Fruit fly (Drosophila melanogaster) whole organism, embryonic: Measurements from ENCODE around the gene Usp30.

ENCODE experiments used
- BEAF-32 ChIP-seq: fragments of 200-800 bp; sonication (Bioruptor generic); optimal IDR thresholded peaks from 3 replicates; lab custom pipeline; 2017; ENCODE audit warnings: missing biosample characterization, missing genetic modification characterization, mild to moderate bottlenecking, moderate library complexity, missing genetic modification reagents
- CG10366 ChIP-seq: fragments of 200-800 bp; sonication (Bioruptor generic); IDR thresholded peaks from 2 replicates; pipeline ENCODE4 v1.3.6; 2022; ENCODE audit warnings: missing biosample characterization, missing genetic modification characterization
- CG11085 ChIP-seq: fragments of 200-800 bp; sonication (Bioruptor generic); IDR thresholded peaks from 2 replicates; pipeline ENCODE4 v1.3.6; 2022; ENCODE audit warnings: missing biosample characterization, missing genetic modification characterization
- CG12236 ChIP-seq: fragments of 200-800 bp; sonication (Bioruptor generic); optimal IDR thresholded peaks from 2 replicates; lab custom pipeline; 2016; ENCODE audit warnings: missing biosample characterization, missing genetic modification characterization
- CG15073 ChIP-seq: fragments of 200-800 bp; sonication (Bioruptor generic); optimal IDR thresholded peaks from 2 replicates; lab custom pipeline; 2016; ENCODE audit warnings: missing biosample characterization, missing genetic modification characterization
- CG15601 ChIP-seq: fragments of 200-800 bp; sonication (Bioruptor generic); optimal IDR thresholded peaks from 3 replicates; lab custom pipeline; 2019; ENCODE audit warnings: missing biosample characterization, mild to moderate bottlenecking, missing genetic modification characterization, moderate library complexity
- CG17361 ChIP-seq: fragments of 200-800 bp; sonication (Bioruptor generic); IDR thresholded peaks from 3 replicates; pipeline ENCODE4 v1.3.6; 2022; ENCODE audit warnings: missing biosample characterization, missing genetic modification characterization
- CG18599 ChIP-seq: fragments of 200-800 bp; sonication (Bioruptor generic); optimal IDR thresholded peaks from 3 replicates; lab custom pipeline; 2017; ENCODE audit warnings: missing biosample characterization, missing genetic modification characterization, mild to moderate bottlenecking, moderate library complexity, missing genetic modification reagents
- CG18764 ChIP-seq: fragments of 200-800 bp; sonication (Bioruptor generic); optimal IDR thresholded peaks from 3 replicates; lab custom pipeline; 2016; ENCODE audit warnings: missing biosample characterization, missing genetic modification characterization
- CG3838 ChIP-seq: fragments of 200-800 bp; sonication (Bioruptor generic); optimal IDR thresholded peaks from 3 replicates; lab custom pipeline; 2016; ENCODE audit warnings: missing biosample characterization, missing genetic modification characterization
- CG4328 ChIP-seq: fragments of 200-800 bp; sonication (Bioruptor generic); optimal IDR thresholded peaks from 3 replicates; lab custom pipeline; 2017; ENCODE audit warnings: missing biosample characterization, missing genetic modification reagents, missing genetic modification characterization
- CG6683 ChIP-seq: fragments of 200-800 bp; sonication (Bioruptor generic); optimal IDR thresholded peaks from 2 replicates; lab custom pipeline; 2017; ENCODE audit warnings: missing biosample characterization, mild to moderate bottlenecking, missing genetic modification characterization, missing genetic modification reagents
- CG9876 ChIP-seq: fragments of 200-800 bp; sonication (Bioruptor generic); optimal IDR thresholded peaks from 2 replicates; lab custom pipeline; 2016; ENCODE audit warnings: missing biosample characterization, missing genetic modification characterization
- CG9932 ChIP-seq: fragments of 200-800 bp; sonication (Bioruptor generic); IDR thresholded peaks from 2 replicates; pipeline ENCODE4 v1.3.6; 2022; ENCODE audit warnings: missing biosample characterization, missing genetic modification characterization
- D19B ChIP-seq: fragments of 200-800 bp; sonication (Bioruptor generic); optimal IDR thresholded peaks from 2 replicates; lab custom pipeline; 2017; ENCODE audit warnings: missing biosample characterization, mild to moderate bottlenecking, missing genetic modification characterization
- Dbx ChIP-seq: fragments of 200-800 bp; sonication (Bioruptor generic); IDR thresholded peaks from 3 replicates; pipeline ENCODE4 v1.3.6; 2022; ENCODE audit warnings: missing biosample characterization, missing genetic modification characterization
- Dll ChIP-seq: fragments of 200-800 bp; sonication (Bioruptor generic); IDR thresholded peaks from 4 replicates; pipeline ENCODE4 v1.3.6; 2022; ENCODE audit warnings: missing biosample characterization, missing genetic modification characterization; ENCODE audit not compliant: partially characterized antibody
- Gug ChIP-seq: fragments of 200-800 bp; sonication (Bioruptor generic); IDR thresholded peaks from 4 replicates; pipeline ENCODE4 v1.3.6; 2022; ENCODE audit warnings: missing biosample characterization, missing genetic modification characterization
- Hsf ChIP-seq: fragments of 200-800 bp; sonication (Bioruptor generic); optimal IDR thresholded peaks from 3 replicates; lab custom pipeline; 2016; ENCODE audit warnings: missing biosample characterization, missing genetic modification characterization
- Nf-YB ChIP-seq: fragments of 200-800 bp; sonication (Bioruptor generic); optimal IDR thresholded peaks from 3 replicates; lab custom pipeline; 2019; ENCODE audit warnings: missing biosample characterization, mild to moderate bottlenecking, missing genetic modification characterization, moderate library complexity
- Oli ChIP-seq: fragments of 200-800 bp; sonication (Bioruptor generic); optimal IDR thresholded peaks from 2 replicates; lab custom pipeline; 2018; ENCODE audit warnings: missing biosample characterization, mild to moderate bottlenecking, missing genetic modification characterization, moderate library complexity
- Ptx1 ChIP-seq: fragments of 200-800 bp; sonication (Bioruptor generic); IDR thresholded peaks from 2 replicates; pipeline ENCODE4 v1.3.6; 2022; ENCODE audit warnings: missing biosample characterization, missing genetic modification characterization
- Six4 ChIP-seq: fragments of 200-800 bp; sonication (Bioruptor generic); optimal IDR thresholded peaks from 2 replicates; lab custom pipeline; 2016; ENCODE audit warnings: missing biosample characterization, missing genetic modification characterization
- Sry-β ChIP-seq: fragments of 200-800 bp; sonication (Bioruptor generic); optimal IDR thresholded peaks from 2 replicates; lab custom pipeline; 2018; ENCODE audit warnings: missing biosample characterization, mild to moderate bottlenecking, missing genetic modification characterization, moderate library complexity
- ab ChIP-seq: fragments of 200-800 bp; sonication (Bioruptor generic); optimal IDR thresholded peaks from 2 replicates; lab custom pipeline; 2016; ENCODE audit warnings: missing biosample characterization, missing genetic modification characterization
- ara ChIP-seq: fragments of 200-800 bp; sonication (Bioruptor generic); IDR thresholded peaks from 2 replicates; pipeline ENCODE4 v1.3.6; 2022; ENCODE audit warnings: missing biosample characterization, missing genetic modification characterization
- bab2 ChIP-seq: fragments of 200-800 bp; sonication (Bioruptor generic); optimal IDR thresholded peaks from 2 replicates; lab custom pipeline; 2016; ENCODE audit warnings: missing biosample characterization, missing genetic modification characterization
- bsh ChIP-seq, 2 experiments: fragments of 200-800 bp; sonication (Bioruptor generic); optimal IDR thresholded peaks; 2 replicates each; lab custom pipeline; 2017 to 2018; ENCODE audit warnings: mild to moderate bottlenecking in 2 of 2, missing biosample characterization in 2 of 2, missing genetic modification characterization in 2 of 2, moderate library complexity in 1 of 2
- disco-r ChIP-seq: fragments of 200-800 bp; sonication (Bioruptor generic); optimal IDR thresholded peaks from 2 replicates; lab custom pipeline; 2016; ENCODE audit warnings: missing biosample characterization, missing genetic modification characterization
- dmrt11E ChIP-seq: fragments of 200-800 bp; sonication (Bioruptor generic); optimal IDR thresholded peaks from 3 replicates; lab custom pipeline; 2018; ENCODE audit warnings: missing biosample characterization, mild to moderate bottlenecking, missing genetic modification characterization, moderate library complexity
- dmrt99B ChIP-seq: fragments of 200-800 bp; sonication (Bioruptor generic); optimal IDR thresholded peaks from 2 replicates; lab custom pipeline; 2018; ENCODE audit warnings: missing biosample characterization, mild to moderate bottlenecking, missing genetic modification characterization, moderate library complexity
- eve ChIP-seq, 2 experiments: fragments of >200 bp; optimal IDR thresholded peaks; 2 replicates each; lab custom pipeline; 2017; ENCODE audit warnings: missing biosample characterization in 2 of 2, missing genetic modification characterization in 2 of 2
- gem ChIP-seq: fragments of 200-800 bp; sonication (Bioruptor generic); optimal IDR thresholded peaks from 2 replicates; lab custom pipeline; 2019; ENCODE audit warnings: missing biosample characterization, mild to moderate bottlenecking, missing genetic modification characterization, moderate library complexity
- grau ChIP-seq: fragments of 200-800 bp; optimal IDR thresholded peaks from 3 replicates; lab custom pipeline; 2019; ENCODE audit warnings: missing biosample characterization, mild to moderate bottlenecking, missing genetic modification characterization, moderate library complexity
- grn ChIP-seq: fragments of 200-800 bp; sonication (Bioruptor generic); optimal IDR thresholded peaks from 3 replicates; lab custom pipeline; 2017; ENCODE audit warnings: missing biosample characterization, missing genetic modification characterization
- insv ChIP-seq, 2 experiments: fragments of 200-800 bp; sonication (Bioruptor generic); optimal IDR thresholded peaks; 3 replicates each; lab custom pipeline; 2016 to 2018; ENCODE audit warnings: missing biosample characterization in 2 of 2, missing genetic modification characterization in 2 of 2
- kni ChIP-seq: fragments of 200-800 bp; sonication (Bioruptor generic); optimal IDR thresholded peaks from 3 replicates; lab custom pipeline; 2017; ENCODE audit warnings: mild to moderate bottlenecking, missing biosample characterization, missing genetic modification reagents, missing genetic modification characterization
- lab ChIP-seq: fragments of 200-800 bp; sonication (Bioruptor generic); optimal IDR thresholded peaks from 3 replicates; lab custom pipeline; 2017; ENCODE audit warnings: missing biosample characterization, missing genetic modification characterization, mild to moderate bottlenecking, moderate library complexity, missing genetic modification reagents
- sens ChIP-seq: fragments of 200-800 bp; sonication (Bioruptor generic); peaks from one replicate; lab custom pipeline; 2016; ENCODE audit warnings: missing biosample characterization, missing genetic modification characterization
- seq ChIP-seq: fragments of 200-800 bp; sonication (Bioruptor generic); IDR thresholded peaks from 2 replicates; pipeline ENCODE4 v1.3.6; 2022; ENCODE audit warnings: missing biosample characterization, missing genetic modification characterization
- vfl ChIP-seq: fragments of 200-800 bp; sonication (Bioruptor generic); optimal IDR thresholded peaks from 2 replicates; lab custom pipeline; 2016; ENCODE audit warnings: missing biosample characterization, missing genetic modification characterization
- vvl ChIP-seq: fragments of 200-800 bp; sonication (Bioruptor generic); IDR thresholded peaks from 2 replicates; pipeline ENCODE4 v1.3.6; 2022; ENCODE audit warnings: missing biosample characterization, missing genetic modification characterization
- wek ChIP-seq: fragments of 200-800 bp; sonication (Bioruptor generic); optimal IDR thresholded peaks from 3 replicates; lab custom pipeline; 2018; ENCODE audit warnings: missing biosample characterization, mild to moderate bottlenecking, missing genetic modification characterization, moderate library complexity
- wor ChIP-seq: fragments of 200-800 bp; sonication (Bioruptor generic); IDR thresholded peaks from 2 replicates; pipeline ENCODE4 v1.3.6; 2022; ENCODE audit warnings: missing biosample characterization, missing genetic modification characterization
- z ChIP-seq: fragments of 200-800 bp; sonication (Bioruptor generic); IDR thresholded peaks from 3 replicates; pipeline ENCODE4 v1.3.6; 2022; ENCODE audit warnings: missing biosample characterization, missing genetic modification characterization
- zen ChIP-seq: fragments of 200-800 bp; sonication (Bioruptor generic); optimal IDR thresholded peaks from 3 replicates; lab custom pipeline; 2018; ENCODE audit warnings: missing biosample characterization, mild to moderate bottlenecking, missing genetic modification characterization, moderate library complexity
- zfh1 ChIP-seq: fragments of 200-800 bp; sonication (Bioruptor generic); IDR thresholded peaks from 3 replicates; pipeline ENCODE4 v1.3.6; 2022; ENCODE audit warnings: missing biosample characterization, missing genetic modification characterization

The Usp30 gene

DNA sequence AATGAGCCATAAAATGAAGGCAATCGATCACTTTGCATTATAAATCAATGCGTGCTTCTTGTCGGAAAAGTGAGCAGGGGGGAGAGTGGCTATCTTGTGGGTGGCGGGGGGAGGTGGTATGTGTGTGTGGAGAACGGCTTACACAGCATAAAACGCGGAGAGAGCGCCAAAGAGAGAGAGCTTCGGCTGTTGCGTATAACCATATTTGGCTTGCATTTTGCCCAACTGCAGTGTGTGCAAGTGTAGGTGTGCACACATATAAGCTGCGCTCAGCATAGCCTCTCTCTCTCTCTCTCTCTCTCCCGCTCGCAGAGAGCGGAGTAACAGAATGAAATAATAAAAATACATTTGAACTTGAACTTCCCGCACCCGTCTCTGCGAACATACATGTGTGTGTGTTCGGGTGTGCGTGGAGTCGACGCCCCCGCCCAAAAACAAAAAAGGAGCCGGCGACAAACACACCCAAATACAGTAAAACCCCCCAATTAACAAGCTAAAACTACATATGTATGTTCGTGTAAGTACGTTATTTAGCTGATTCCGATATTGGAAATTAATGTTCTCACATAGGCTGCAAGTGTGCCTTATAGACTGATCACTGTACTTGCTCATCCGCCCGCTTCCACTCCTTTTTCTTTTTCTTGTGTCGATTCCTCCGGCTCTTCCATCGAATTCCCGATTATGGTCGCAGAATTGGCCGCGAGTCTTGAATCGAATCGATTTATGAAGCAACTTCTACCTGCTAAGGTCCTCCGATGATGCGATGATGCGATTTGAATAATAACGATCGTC, 7.4 kb upstream of the Usp30 start (continued):
- TF ChIP-seq Dll (GFP tag; lab: Robert Waterston, UW), result 0 out of 4 replicates have a peak, but pooled peaks have one; percentile 40
- 0 out of 2 replicates have a peak, but pooled peaks have one; percentile 31 for TF ChIP-seq CG9932 (GFP tag; lab: Robert Waterston, UW)
- 0 out of 3 replicates have a peak, but pooled peaks have one; percentile 9 for TF ChIP-seq Dbx (GFP tag; lab: Robert Waterston, UW)
- peak; percentile 63 for TF ChIP-seq dmrt11E
- TF ChIP-seq Hsf (GFP tag; lab: Kevin White, UChicago), result peak; percentile 18
- TF ChIP-seq zfh1 (GFP tag; lab: Robert Waterston, UW), result peak; percentile 77; the same call in 2 of the 3 replicates
- TF ChIP-seq Ptx1 (GFP tag; lab: Robert Waterston, UW), result peak; percentile 17; the same call in 1 of the 2 replicates
- peak; percentile 64 for TF ChIP-seq kni (GFP tag; lab: Kevin White, UChicago)
- TF ChIP-seq lab (GFP tag; lab: Kevin White, UChicago), result peak; percentile 55
- no peak for TF ChIP-seq CG9876 (GFP tag; lab: Kevin White, UChicago)
- TF ChIP-seq CG10366 (GFP tag; lab: Robert Waterston, UW), result peak; percentile 13; the same call in 1 of the 2 replicates
- TF ChIP-seq CG17361, result peak; percentile 27; the same call in 1 of the 3 replicates

DNA sequence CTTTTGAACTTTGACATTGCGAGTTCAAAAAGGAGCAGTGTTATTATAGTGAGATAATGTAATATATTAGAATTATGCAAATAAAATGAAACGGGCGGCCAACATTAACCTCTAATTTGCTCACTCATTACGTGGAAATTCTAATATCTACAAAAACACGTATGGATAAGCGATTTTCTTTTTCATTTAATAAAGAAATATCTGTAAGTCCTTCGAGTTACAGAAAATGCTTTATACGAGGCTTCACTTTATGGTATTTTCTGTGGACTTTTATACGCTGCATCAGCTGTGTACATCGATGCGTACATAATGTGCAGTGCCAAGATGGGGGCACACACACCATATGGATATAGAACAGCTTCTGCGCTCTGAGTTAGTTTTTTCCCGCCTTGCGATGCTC, 6.4 kb upstream of the Usp30 start:
- TF ChIP-seq vvl (GFP tag; lab: Robert Waterston, UW) (no peak), ara (GFP tag; lab: Robert Waterston, UW) (no peak), sens (GFP tag; lab: Kevin White, UChicago) (peak; percentile 26), eve (GFP tag; optimal IDR thresholded peaks at IDR 0.05; lab: Kevin White, UChicago) (no peak), CG18764 (GFP tag; lab: Kevin White, UChicago) (no peak), grau (tag; lab: Kevin White, UChicago) (peak; percentile 5), wor (GFP tag; lab: Robert Waterston, UW) (no peak), bab2 (GFP tag; lab: Kevin White, UChicago) (no peak), Six4 (no peak), Gug (GFP tag; lab: Robert Waterston, UW) (no peak), D19B (GFP tag; lab: Kevin White, UChicago) (no peak), wek (GFP tag; lab: Kevin White, UChicago) (no peak), CG15073 (no peak), z (no peak), bsh (GFP tag; optimal IDR thresholded peaks at IDR 0.05; lab: Kevin White, UChicago) (peak in 1 of 2 experiments; percentile 4), grn (no peak), disco-r (GFP tag; lab: Kevin White, UChicago) (no peak), Hsf (GFP tag; lab: Kevin White, UChicago) (no peak), Oli (no peak), CG3838 (GFP tag; lab: Kevin White, UChicago) (no peak), vfl (GFP tag; lab: Kevin White, UChicago) (no peak), CG11085 (GFP tag; lab: Robert Waterston, UW) (no peak)
- TF ChIP-seq, all 482 proteins: peak for 3

DNA sequence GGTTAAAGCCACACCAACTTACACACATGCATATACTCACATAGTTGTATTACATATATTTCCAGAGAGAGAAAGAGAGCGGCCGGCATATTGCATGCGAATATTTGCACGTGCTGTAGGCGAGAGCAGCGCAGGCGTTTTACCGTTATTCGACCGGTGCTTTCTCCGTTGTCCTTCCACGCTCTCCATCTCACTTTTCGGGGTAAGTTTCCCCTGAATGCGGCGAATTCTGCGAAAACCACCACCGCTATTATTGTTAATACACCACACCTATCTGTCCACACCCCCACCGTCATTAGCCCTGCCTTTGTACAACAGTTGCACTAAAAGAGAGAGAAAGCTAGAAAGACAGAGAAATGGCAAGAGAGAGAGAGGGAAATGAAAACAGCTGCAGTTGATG, 5.9 kb upstream of the Usp30 start:
- no peak for TF ChIP-seq CG18599 (GFP tag; lab: Kevin White, UChicago)
- TF ChIP-seq insv (GFP tag; optimal IDR thresholded peaks at IDR 0.05; lab: Kevin White, UChicago), result no peak
- TF ChIP-seq CG4328 (GFP tag; lab: Kevin White, UChicago), result no peak
- no peak for TF ChIP-seq Nf-YB (GFP tag; lab: Kevin White, UChicago)
- TF ChIP-seq zen, result peak; percentile 33
- no peak for TF ChIP-seq CG12236
- no peak for TF ChIP-seq BEAF-32
- no peak for TF ChIP-seq dmrt99B
- no peak for TF ChIP-seq bab2 (GFP tag; lab: Kevin White, UChicago)
- no peak for TF ChIP-seq gem
- TF ChIP-seq Sry-β (GFP tag; lab: Kevin White, UChicago), result no peak
- peak; percentile 46; the same call in 1 of the 2 replicates for TF ChIP-seq seq
- TF ChIP-seq CG6683 (GFP tag; lab: Kevin White, UChicago), result no peak
- TF ChIP-seq CG15601 (tag; lab: Kevin White, UChicago), result no peak
- no peak for TF ChIP-seq ab (GFP tag; lab: Kevin White, UChicago)
- TF ChIP-seq vvl (GFP tag; lab: Robert Waterston, UW), result no peak
- TF ChIP-seq CG15073, result no peak
